Worm (Caenorhabditis elegans) whole organism, L4 larva: ENCODE data around the gene F20H11.4.

ENCODE experiments used
- D1046.2 ChIP-seq: fragments of 200-800 bp; sonication (Bioruptor generic); IDR thresholded peaks from 2 replicates; pipeline ENCODE4 v1.3.6; 2022; ENCODE audit warnings: missing genetic modification characterization, missing compliant biosample characterization
- F49E8.2 ChIP-seq: sonication (generic microtip); optimal IDR thresholded peaks from 2 replicates; lab custom pipeline; 2016; ENCODE audit warnings: missing compliant biosample characterization, mild to moderate bottlenecking, missing genetic modification characterization, borderline replicate concordance
- Y48G9A.11 ChIP-seq: fragments of 200-800 bp; sonication (Bioruptor generic); IDR thresholded peaks from 2 replicates; pipeline ENCODE4 v1.3.6; 2022; ENCODE audit warnings: missing genetic modification reagents, missing genetic modification characterization, missing compliant biosample characterization
- ZK337.2 ChIP-seq: fragments of 200-800 bp; sonication (Bioruptor generic); IDR thresholded peaks from 2 replicates; pipeline ENCODE4 v1.3.6; 2022; ENCODE audit warnings: missing genetic modification reagents, missing genetic modification characterization, missing compliant biosample characterization
- aly-2 ChIP-seq: sonication (generic microtip); optimal IDR thresholded peaks from 2 replicates; lab custom pipeline; 2018; ENCODE audit warnings: missing biosample characterization, missing genetic modification characterization
- attf-4 ChIP-seq: sonication (generic microtip); optimal IDR thresholded peaks from 3 replicates; lab custom pipeline; 2017; ENCODE audit warnings: missing biosample characterization, missing genetic modification characterization
- ceh-20 ChIP-seq: fragments of 200-800 bp; sonication (Bioruptor generic); IDR thresholded peaks from 2 replicates; pipeline ENCODE4 v1.3.6; 2022; ENCODE audit warnings: missing genetic modification reagents, missing genetic modification characterization, missing compliant biosample characterization
- ceh-32 ChIP-seq: sonication (generic microtip); optimal IDR thresholded peaks from 2 replicates; lab custom pipeline; 2016; ENCODE audit warnings: mild to moderate bottlenecking, missing genetic modification characterization, missing compliant biosample characterization; ENCODE audit not compliant: poor library complexity
- ceh-62 ChIP-seq: sonication (generic microtip); optimal IDR thresholded peaks from 2 replicates; lab custom pipeline; 2017; ENCODE audit warnings: missing biosample characterization, missing genetic modification characterization
- ces-1 ChIP-seq: fragments of 150-350 bp; sonication (generic microtip); optimal IDR thresholded peaks from 4 replicates; lab custom pipeline; 2014; ENCODE audit warnings: missing biosample characterization, missing genetic modification reagents, missing genetic modification characterization
- ctbp-1 ChIP-seq: fragments of 200-800 bp; sonication (Bioruptor generic); IDR thresholded peaks from 2 replicates; pipeline ENCODE4 v1.3.6; 2022; ENCODE audit warnings: missing genetic modification reagents, missing genetic modification characterization, missing compliant biosample characterization
- daf-12 ChIP-seq: fragments of 150-350 bp; optimal IDR thresholded peaks from 2 replicates; lab custom pipeline; 2014; ENCODE audit warnings: missing biosample characterization, missing genetic modification reagents, missing genetic modification characterization
- daf-16 ChIP-seq, 3 experiments: sonication (generic microtip); optimal IDR thresholded peaks; 2 replicates each; lab custom pipeline; 2016 to 2017; ENCODE audit warnings: missing genetic modification characterization in 3 of 3, missing genetic modification reagents in 3 of 3, mild to moderate bottlenecking in 2 of 3, missing compliant biosample characterization in 2 of 3, missing biosample characterization in 1 of 3, moderate library complexity in 1 of 3
- daf-19 ChIP-seq: fragments of 200-800 bp; sonication (Bioruptor generic); conservative IDR thresholded peaks from 2 replicates; pipeline ENCODE4 v1.3.6; 2022; ENCODE audit warnings: missing genetic modification characterization, missing compliant biosample characterization
- daf-8 ChIP-seq: fragments of 200-800 bp; sonication (Bioruptor generic); IDR thresholded peaks from 2 replicates; pipeline ENCODE4 v1.3.6; 2022; ENCODE audit warnings: missing genetic modification characterization, missing compliant biosample characterization
- dmd-6 ChIP-seq: fragments of 200-800 bp; sonication (Bioruptor generic); IDR thresholded peaks from 2 replicates; pipeline ENCODE4 v1.3.6; 2022; ENCODE audit warnings: missing genetic modification reagents, missing genetic modification characterization, missing compliant biosample characterization
- dmd-8 ChIP-seq: fragments of 200-800 bp; sonication (Bioruptor generic); IDR thresholded peaks from 2 replicates; pipeline ENCODE4 v1.3.6; 2022; ENCODE audit warnings: missing genetic modification characterization, missing compliant biosample characterization
- dmd-9 ChIP-seq: fragments of 200-800 bp; sonication (Bioruptor generic); IDR thresholded peaks from 2 replicates; pipeline ENCODE4 v1.3.6; 2022; ENCODE audit warnings: missing genetic modification reagents, missing genetic modification characterization, missing compliant biosample characterization
- dpl-1 ChIP-seq: fragments of 150-350 bp; optimal IDR thresholded peaks from 2 replicates; lab custom pipeline; 2014; ENCODE audit warnings: missing biosample characterization, missing genetic modification reagents, missing genetic modification characterization
- dve-1 ChIP-seq: sonication (generic microtip); optimal IDR thresholded peaks from 2 replicates; lab custom pipeline; 2017; ENCODE audit warnings: antibody characterized with exemption, mild to moderate bottlenecking, missing genetic modification characterization, missing compliant biosample characterization; ENCODE audit not compliant: insufficient read depth
- egl-27 ChIP-seq: sonication (generic microtip); optimal IDR thresholded peaks from 3 replicates; lab custom pipeline; 2017; ENCODE audit warnings: missing biosample characterization, missing genetic modification reagents, missing genetic modification characterization
- hif-1 ChIP-seq, 2 experiments: sonication (generic microtip); optimal IDR thresholded peaks; 2 replicates each; lab custom pipeline; 2016 to 2017; ENCODE audit warnings: missing compliant biosample characterization in 2 of 2, missing genetic modification characterization in 2 of 2, missing genetic modification reagents in 2 of 2, missing genotype in 2 of 2, mild to moderate bottlenecking in 1 of 2
- hlh-11 ChIP-seq: fragments of 200-800 bp; sonication (Bioruptor generic); optimal IDR thresholded peaks from 2 replicates; lab custom pipeline; 2018; ENCODE audit warnings: mild to moderate bottlenecking, missing genetic modification characterization, missing compliant biosample characterization
- hlh-30 ChIP-seq: sonication (generic microtip); optimal IDR thresholded peaks from 2 replicates; lab custom pipeline; 2017; ENCODE audit warnings: antibody characterized with exemption, mild to moderate bottlenecking, missing genetic modification characterization, missing compliant biosample characterization; ENCODE audit not compliant: insufficient read depth
- lim-7 ChIP-seq: fragments of 200-800 bp; sonication (Bioruptor generic); IDR thresholded peaks from 2 replicates; pipeline ENCODE4 v1.3.6; 2022; ENCODE audit warnings: missing genetic modification characterization, missing compliant biosample characterization
- lin-1 ChIP-seq: fragments of 200-800 bp; sonication (Bioruptor generic); IDR thresholded peaks from 2 replicates; pipeline ENCODE4 v1.3.6; 2022; ENCODE audit warnings: missing genetic modification reagents, missing genetic modification characterization, missing compliant biosample characterization
- lin-38 ChIP-seq: fragments of 200-800 bp; sonication (Bioruptor generic); IDR thresholded peaks from 2 replicates; pipeline ENCODE4 v1.3.6; 2022; ENCODE audit warnings: missing genetic modification reagents, missing genetic modification characterization, missing compliant biosample characterization
- lir-3 ChIP-seq: sonication (generic microtip); optimal IDR thresholded peaks from 2 replicates; lab custom pipeline; 2016; ENCODE audit warnings: mild to moderate bottlenecking, missing genetic modification characterization, missing compliant biosample characterization
- lsy-2 ChIP-seq, 2 experiments: fragments of 150-350 bp in 1 of 2; sonication (generic microtip) in 1 of 2; optimal IDR thresholded peaks; 2 replicates each; lab custom pipeline; 2014 to 2017; ENCODE audit warnings: missing biosample characterization in 2 of 2, missing genetic modification characterization in 2 of 2
- mdl-1 ChIP-seq, 2 experiments: fragments of 150-350 bp in 1 of 2; sonication (generic microtip) in 1 of 2; optimal IDR thresholded peaks; 2 replicates each; lab custom pipeline; 2014 to 2017; ENCODE audit warnings: missing biosample characterization in 2 of 2, missing genetic modification characterization in 2 of 2
- mep-1 ChIP-seq: fragments of 150-350 bp; sonication (generic microtip); optimal IDR thresholded peaks from 3 replicates; lab custom pipeline; 2014; ENCODE audit warnings: missing biosample characterization, missing genetic modification characterization
- mes-2 ChIP-seq: sonication (generic microtip); optimal IDR thresholded peaks from 2 replicates; lab custom pipeline; 2016; ENCODE audit warnings: missing genotype, mild to moderate bottlenecking, missing genetic modification characterization, missing compliant biosample characterization; ENCODE audit not compliant: poor library complexity, severe bottlenecking
- nhr-10 ChIP-seq: fragments of 150-350 bp; optimal IDR thresholded peaks from 2 replicates; lab custom pipeline; 2014; ENCODE audit warnings: missing biosample characterization, missing genetic modification characterization
- nhr-28 ChIP-seq: fragments of 150-350 bp; optimal IDR thresholded peaks from 2 replicates; lab custom pipeline; 2014; ENCODE audit warnings: missing biosample characterization, missing genetic modification characterization
- nhr-41 ChIP-seq: fragments of 200-800 bp; sonication (Bioruptor generic); IDR thresholded peaks from 2 replicates; pipeline ENCODE4 v1.3.6; 2022; ENCODE audit warnings: missing genetic modification reagents, missing genetic modification characterization, missing compliant biosample characterization
- pqm-1 ChIP-seq: sonication (generic microtip); optimal IDR thresholded peaks from 2 replicates; lab custom pipeline; 2017; ENCODE audit warnings: missing biosample characterization, missing genetic modification characterization
- rbr-2 ChIP-seq: sonication (generic microtip); optimal IDR thresholded peaks from 2 replicates; lab custom pipeline; 2016; ENCODE audit warnings: missing genotype, missing genetic modification characterization, missing compliant biosample characterization
- set-16 ChIP-seq: fragments of 200-800 bp; sonication (Bioruptor generic); IDR thresholded peaks from 2 replicates; pipeline ENCODE4 v1.3.6; 2022; ENCODE audit warnings: missing genetic modification reagents, missing genetic modification characterization, missing compliant biosample characterization
- skn-1 ChIP-seq: fragments of 150-350 bp; optimal IDR thresholded peaks from 2 replicates; lab custom pipeline; 2014; ENCODE audit warnings: missing biosample characterization, missing genetic modification characterization
- snpc-1.2 ChIP-seq: fragments of 200-800 bp; sonication (Bioruptor generic); IDR thresholded peaks from 2 replicates; pipeline ENCODE4 v1.3.6; 2022; ENCODE audit warnings: missing genetic modification reagents, missing genetic modification characterization, missing compliant biosample characterization
- unc-130 ChIP-seq: sonication (generic microtip); optimal IDR thresholded peaks from 2 replicates; lab custom pipeline; 2016; ENCODE audit warnings: missing genetic modification reagents, missing genetic modification characterization, missing compliant biosample characterization
- zag-1 ChIP-seq: fragments of 150-350 bp; optimal IDR thresholded peaks from 2 replicates; lab custom pipeline; 2014; ENCODE audit warnings: missing biosample characterization, missing genetic modification characterization
- zfp-3 ChIP-seq: fragments of 200-800 bp; sonication (Bioruptor generic); conservative IDR thresholded peaks from 2 replicates; pipeline ENCODE4 v1.3.6; 2022; ENCODE audit warnings: missing genetic modification reagents, missing genetic modification characterization, missing compliant biosample characterization
- zip-11 ChIP-seq: fragments of 200-800 bp; sonication (Bioruptor generic); IDR thresholded peaks from 2 replicates; pipeline ENCODE4 v1.3.6; 2022; ENCODE audit warnings: missing genetic modification characterization, missing compliant biosample characterization
- zip-2 ChIP-seq: fragments of 150-350 bp; optimal IDR thresholded peaks from 2 replicates; lab custom pipeline; 2014; ENCODE audit warnings: missing biosample characterization, missing genetic modification characterization

The F20H11.4 gene

DNA sequence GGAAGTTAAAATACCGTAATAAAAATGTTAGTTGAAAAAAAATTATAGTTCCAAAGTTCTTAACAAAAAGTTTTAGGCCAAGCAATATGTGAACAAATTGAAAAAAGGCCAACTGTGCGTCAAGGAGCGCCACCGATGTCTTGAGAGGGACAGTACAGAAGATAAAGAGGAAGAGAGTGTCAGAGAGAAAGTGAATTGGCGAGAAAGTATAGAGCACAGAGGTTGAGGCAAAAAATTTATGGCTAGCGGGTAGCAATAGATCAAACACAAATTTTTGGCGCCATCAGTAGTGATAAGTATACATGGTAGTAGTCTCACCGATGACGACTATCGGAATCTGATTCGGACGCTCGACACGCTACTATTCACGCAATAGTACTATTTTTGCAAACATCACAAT is 4.1 kb upstream of the F20H11.4 start:
- no peak for TF ChIP-seq mdl-1 (tag; optimal IDR thresholded peaks at IDR 0.05; lab: Kevin White, UChicago)
- TF ChIP-seq Y48G9A.11 (GFP tag; lab: Robert Waterston, UW) = no peak
- peak; percentile 43 for TF ChIP-seq dve-1 (tag; lab: Kevin White, UChicago)
- no peak for TF ChIP-seq snpc-1.2 (GFP tag; lab: Robert Waterston, UW)
- no peak for TF ChIP-seq dmd-9 (GFP tag; lab: Robert Waterston, UW)
- 0 out of 2 replicates have a peak, but pooled peaks have one; percentile 11 for TF ChIP-seq dmd-8 (GFP tag; lab: Robert Waterston, UW)
- TF ChIP-seq set-16 (GFP tag; lab: Robert Waterston, UW) = no peak
- no peak for TF ChIP-seq ces-1 (GFP tag; lab: Kevin White, UChicago)
- TF ChIP-seq lsy-2 (tag; optimal IDR thresholded peaks at IDR 0.05; lab: Kevin White, UChicago) = peak in 1 of 2 experiments; percentile 19
- TF ChIP-seq hlh-30 = no peak
- no peak for TF ChIP-seq dmd-6 (GFP tag; lab: Robert Waterston, UW)
- no peak for TF ChIP-seq D1046.2 (GFP tag; lab: Robert Waterston, UW)
- TF ChIP-seq lir-3 (tag; lab: Kevin White, UChicago) = no peak
- peak; percentile 46 for TF ChIP-seq nhr-28 (tag; lab: Kevin White, UChicago)
- TF ChIP-seq mes-2 (tag; lab: Kevin White, UChicago) = peak; percentile 58
- TF ChIP-seq mep-1 (tag; lab: Kevin White, UChicago) = peak; percentile 14
- TF ChIP-seq pqm-1 = peak; percentile 39
- no peak for TF ChIP-seq unc-130 (GFP tag; lab: Kevin White, UChicago)
- TF ChIP-seq hlh-11 (tag; lab: Kevin White, UChicago) = peak; percentile 53
- no peak for TF ChIP-seq lim-7 (GFP tag; lab: Robert Waterston, UW)
- no peak for TF ChIP-seq daf-16 (GFP tag; optimal IDR thresholded peaks at IDR 0.05; lab: Kevin White, UChicago)
- peak; percentile 5 for TF ChIP-seq daf-16 (tag; optimal IDR thresholded peaks at IDR 0.05; lab: Kevin White, UChicago)
- peak in 1 of 2 experiments; percentile 2 for TF ChIP-seq hif-1 (tag; optimal IDR thresholded peaks at IDR 0.05; lab: Kevin White, UChicago)
- TF ChIP-seq ceh-62 (tag; lab: Kevin White, UChicago) = no peak
- TF ChIP-seq dpl-1 = peak; percentile 20

- no peak for TF ChIP-seq ces-1 (GFP tag; lab: Kevin White, UChicago)
- 0 out of 2 replicates have a peak, but pooled peaks have one; percentile 13 for TF ChIP-seq ZK337.2 (GFP tag; lab: Robert Waterston, UW)
- no peak for TF ChIP-seq egl-27 (tag; lab: Kevin White, UChicago)
Observed at ce11 chrIII:6605442-6605992, 2.9 kb upstream of the F20H11.4 start.

DNA sequence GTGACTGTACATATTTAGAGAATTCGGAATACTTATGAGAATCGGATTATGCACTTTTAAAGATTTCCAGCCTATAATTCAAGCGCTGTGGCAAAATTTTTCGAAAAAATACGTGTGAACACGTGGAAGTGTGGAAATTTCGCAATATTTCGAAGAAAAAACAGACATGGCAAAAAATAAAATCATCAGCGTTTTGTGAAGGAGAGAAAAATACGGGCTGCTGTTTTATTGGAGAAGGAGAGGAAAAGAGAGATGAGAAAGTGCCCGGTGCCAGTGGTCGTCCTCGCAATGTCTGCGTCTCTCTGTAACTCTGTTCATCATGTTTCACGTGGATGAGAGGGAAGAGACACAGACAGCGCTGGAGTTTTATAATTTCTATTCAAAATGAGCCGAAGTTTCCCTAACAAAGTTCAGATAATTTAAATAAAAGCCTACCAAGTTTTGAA is 2.4 kb upstream of the F20H11.4 start:
- TF ChIP-seq rbr-2 (tag; lab: Kevin White, UChicago) (peak; percentile 59), mes-2 (tag; lab: Kevin White, UChicago) (peak; percentile 86), ceh-20 (peak; percentile 61), lin-1 (GFP tag; lab: Robert Waterston, UW) (peak; percentile 72), nhr-41 (no peak; the same call in 1 of the 2 replicates), zip-11 (no peak), zip-2 (tag; lab: Kevin White, UChicago) (no peak), mep-1 (tag; lab: Kevin White, UChicago) (peak; percentile 87), lin-38 (GFP tag; lab: Robert Waterston, UW) (peak; percentile 83), nhr-10 (no peak), Y48G9A.11 (GFP tag; lab: Robert Waterston, UW) (no peak; the same call in 1 of the 2 replicates), F49E8.2 (tag; lab: Kevin White, UChicago) (peak; percentile 29), ceh-32 (tag; lab: Kevin White, UChicago) (no peak), daf-12 (tag; lab: Kevin White, UChicago) (no peak), daf-8 (no peak), attf-4 (tag; lab: Kevin White, UChicago) (no peak), aly-2 (tag; lab: Kevin White, UChicago) (no peak), zfp-3 (GFP tag; lab: Robert Waterston, UW) (peak; percentile 82), ctbp-1 (GFP tag; lab: Robert Waterston, UW) (peak; percentile 66), daf-19 (GFP tag; lab: Robert Waterston, UW) (0 out of 2 replicates have a peak, but pooled peaks have one; percentile 66), skn-1 (tag; lab: Kevin White, UChicago) (no peak), egl-27 (tag; lab: Kevin White, UChicago) (no peak), dve-1 (tag; lab: Kevin White, UChicago) (peak; percentile 86), zag-1 (tag; lab: Kevin White, UChicago) (no peak)
